Worm (Caenorhabditis elegans) whole organism, L4 larva: Measurements from ENCODE around the gene phy-2.

Experiments used
- ZK546.5 ChIP-seq, 2 experiments: sonication (generic microtip); optimal IDR thresholded peaks; 2 replicates each; lab custom pipeline; 2017; ENCODE audit warnings: missing biosample characterization in 2 of 2, missing genetic modification characterization in 2 of 2
- arid-1 ChIP-seq: fragments of 200-800 bp; sonication (Bioruptor generic); conservative IDR thresholded peaks from 2 replicates; pipeline ENCODE4 v1.3.6; 2022; ENCODE audit warnings: missing genetic modification reagents, missing genetic modification characterization, missing compliant biosample characterization
- nhr-28 ChIP-seq: fragments of 150-350 bp; optimal IDR thresholded peaks from 2 replicates; lab custom pipeline; 2014; ENCODE audit warnings: missing biosample characterization, missing genetic modification characterization
- nhr-76 ChIP-seq: fragments of 150-350 bp; optimal IDR thresholded peaks from 2 replicates; lab custom pipeline; 2014; ENCODE audit warnings: missing biosample characterization, missing genetic modification characterization
- rbr-2 ChIP-seq: sonication (generic microtip); optimal IDR thresholded peaks from 2 replicates; lab custom pipeline; 2016; ENCODE audit warnings: missing genotype, missing genetic modification characterization, missing compliant biosample characterization
- snpc-4 ChIP-seq: fragments of 150-350 bp; optimal IDR thresholded peaks from 2 replicates; lab custom pipeline; 2014; ENCODE audit warnings: missing biosample characterization, missing genetic modification characterization
- ztf-11 ChIP-seq: fragments of 150-350 bp; optimal IDR thresholded peaks from 2 replicates; lab custom pipeline; 2014; ENCODE audit warnings: missing biosample characterization, missing genetic modification characterization

DNA sequence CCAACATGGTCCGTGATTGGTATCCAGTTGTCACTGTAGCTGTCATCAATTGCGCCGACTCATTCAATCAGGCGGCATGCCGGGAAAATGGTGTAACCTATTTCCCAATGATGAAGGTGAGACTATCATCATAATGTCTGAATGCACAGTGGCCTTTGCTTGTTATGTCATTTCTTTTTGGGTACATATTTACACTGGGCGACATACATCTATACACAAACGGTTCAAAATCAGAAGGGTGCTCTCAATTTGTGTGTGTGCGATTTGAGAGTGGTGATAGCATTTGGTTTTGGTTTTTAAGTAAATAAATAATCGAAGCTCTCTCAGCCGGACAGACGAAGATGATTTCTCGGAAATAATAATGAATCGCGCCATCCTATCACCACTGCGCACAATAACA lies 11.8 kb downstream of the phy-2 start:
- TF ChIP-seq ztf-11 (tag; lab: Kevin White, UChicago) (no peak), snpc-4 (tag; lab: Kevin White, UChicago) (no peak), ZK546.5 (tag; optimal IDR thresholded peaks at IDR 0.05; lab: Kevin White, UChicago) (no peak), nhr-28 (tag; lab: Kevin White, UChicago) (no peak), arid-1 (GFP tag; lab: Robert Waterston, UW) (no peak), nhr-76 (tag; lab: Kevin White, UChicago) (no peak), rbr-2 (tag; lab: Kevin White, UChicago) (no peak)
